Worm (Caenorhabditis elegans) whole organism, L2 larva: ENCODE data around the gene Y22D7AR.3.

ENCODE experiments used
- F13H6.1 ChIP-seq: sonication (generic microtip); optimal IDR thresholded peaks from 2 replicates; lab custom pipeline; 2016; ENCODE audit warnings: missing genetic modification characterization, missing compliant biosample characterization
- R02D3.7 ChIP-seq: fragments of 150-350 bp; optimal IDR thresholded peaks from 2 replicates; lab custom pipeline; 2014; ENCODE audit warnings: missing biosample characterization, missing genetic modification characterization
- Y55F3AM.14 ChIP-seq: fragments of 200-800 bp; sonication (Bioruptor generic); optimal IDR thresholded peaks from 2 replicates; lab custom pipeline; 2018; ENCODE audit warnings: mild to moderate bottlenecking, missing genetic modification characterization, missing compliant biosample characterization
- ZK546.5 ChIP-seq: sonication (generic microtip); optimal IDR thresholded peaks from 2 replicates; lab custom pipeline; 2017; ENCODE audit warnings: missing biosample characterization, missing genetic modification characterization
- alr-1 ChIP-seq: fragments of 150-350 bp; optimal IDR thresholded peaks from 2 replicates; lab custom pipeline; 2014; ENCODE audit warnings: missing biosample characterization, missing genetic modification characterization
- aly-2 ChIP-seq: fragments of 150-350 bp; optimal IDR thresholded peaks from 2 replicates; lab custom pipeline; 2014; ENCODE audit warnings: missing biosample characterization, missing genetic modification characterization
- ceh-82 ChIP-seq: fragments of 150-350 bp; optimal IDR thresholded peaks from 2 replicates; lab custom pipeline; 2014; ENCODE audit warnings: missing biosample characterization, missing genetic modification characterization
- crh-2 ChIP-seq: sonication (generic microtip); optimal IDR thresholded peaks from 2 replicates; lab custom pipeline; 2017; ENCODE audit warnings: missing biosample characterization, missing genetic modification characterization
- dmd-4 ChIP-seq: sonication (generic microtip); optimal IDR thresholded peaks from 2 replicates; lab custom pipeline; 2017; ENCODE audit warnings: missing biosample characterization, missing genetic modification characterization
- egl-27 ChIP-seq: sonication (generic microtip); optimal IDR thresholded peaks from 3 replicates; lab custom pipeline; 2017; ENCODE audit warnings: missing biosample characterization, missing genetic modification reagents, missing genetic modification characterization
- fos-1 ChIP-seq: fragments of 150-350 bp; optimal IDR thresholded peaks from 2 replicates; lab custom pipeline; 2014; ENCODE audit warnings: missing biosample characterization, missing genetic modification characterization
- lin-39 ChIP-seq: fragments of 150-350 bp; optimal IDR thresholded peaks from 2 replicates; lab custom pipeline; 2014; ENCODE audit warnings: missing biosample characterization, missing genetic modification reagents, missing genetic modification characterization
- mbf-1 ChIP-seq: sonication (generic microtip); optimal IDR thresholded peaks from 2 replicates; lab custom pipeline; 2017; ENCODE audit warnings: missing biosample characterization, missing genetic modification characterization
- mdl-1 ChIP-seq, 2 experiments: fragments of 150-350 bp in 1 of 2; sonication (generic microtip) in 1 of 2; optimal IDR thresholded peaks; 2 replicates each; lab custom pipeline; 2017; ENCODE audit warnings: missing biosample characterization in 2 of 2, missing genetic modification characterization in 2 of 2
- nhr-11 ChIP-seq: fragments of 150-350 bp; optimal IDR thresholded peaks from 2 replicates; lab custom pipeline; 2014; ENCODE audit warnings: missing biosample characterization, missing genetic modification characterization
- nhr-12 ChIP-seq: fragments of 150-350 bp; optimal IDR thresholded peaks from 2 replicates; lab custom pipeline; 2014; ENCODE audit warnings: missing biosample characterization, missing genetic modification characterization
- nhr-21 ChIP-seq: fragments of 150-350 bp; optimal IDR thresholded peaks from 2 replicates; lab custom pipeline; 2014; ENCODE audit warnings: missing biosample characterization, missing genetic modification characterization
- nhr-23 ChIP-seq: fragments of 150-350 bp; optimal IDR thresholded peaks from 2 replicates; lab custom pipeline; 2014; ENCODE audit warnings: missing biosample characterization, missing genetic modification reagents, missing genetic modification characterization
- nhr-237 ChIP-seq: fragments of 150-350 bp; optimal IDR thresholded peaks from 2 replicates; lab custom pipeline; 2014; ENCODE audit warnings: missing biosample characterization, missing genetic modification characterization
- nhr-25 ChIP-seq: fragments of 150-350 bp; sonication (generic microtip); optimal IDR thresholded peaks from 3 replicates; lab custom pipeline; 2014; ENCODE audit warnings: missing biosample characterization, missing genetic modification characterization
- nhr-6 ChIP-seq: fragments of 150-350 bp; optimal IDR thresholded peaks from 2 replicates; lab custom pipeline; 2014; ENCODE audit warnings: missing biosample characterization, missing genetic modification characterization
- nhr-77 ChIP-seq: fragments of 150-350 bp; optimal IDR thresholded peaks from 2 replicates; lab custom pipeline; 2014; ENCODE audit warnings: missing biosample characterization, missing genetic modification characterization
- peb-1 ChIP-seq: fragments of 150-350 bp; optimal IDR thresholded peaks from 2 replicates; lab custom pipeline; 2014; ENCODE audit warnings: missing biosample characterization, missing genetic modification characterization
- skn-1 ChIP-seq: sonication (generic microtip); optimal IDR thresholded peaks from 2 replicates; lab custom pipeline; 2017; ENCODE audit warnings: missing biosample characterization, missing genetic modification characterization
- sma-3 ChIP-seq: sonication (generic microtip); optimal IDR thresholded peaks from 2 replicates; lab custom pipeline; 2016; ENCODE audit warnings: missing genetic modification reagents, missing genetic modification characterization, missing compliant biosample characterization
- sma-9 ChIP-seq, 2 experiments: fragments of 150-350 bp in 1 of 2; sonication (generic microtip) in 1 of 2; optimal IDR thresholded peaks; 2 replicates each; lab custom pipeline; 2014 to 2016; ENCODE audit warnings: missing genetic modification characterization in 2 of 2, mild to moderate bottlenecking in 1 of 2, missing biosample characterization in 1 of 2, missing compliant biosample characterization in 1 of 2, missing genetic modification reagents in 1 of 2, moderate library complexity in 1 of 2
- snpc-4 ChIP-seq: fragments of 150-350 bp; optimal IDR thresholded peaks from 2 replicates; lab custom pipeline; 2014; ENCODE audit warnings: missing biosample characterization, missing genetic modification characterization
- unc-55 ChIP-seq: fragments of 150-350 bp; sonication (generic microtip); optimal IDR thresholded peaks from 3 replicates; lab custom pipeline; 2014; ENCODE audit warnings: missing biosample characterization, missing genetic modification reagents, missing genetic modification characterization
- unc-62 ChIP-seq: fragments of 150-350 bp; optimal IDR thresholded peaks from 2 replicates; lab custom pipeline; 2014; ENCODE audit warnings: missing biosample characterization, missing genetic modification reagents, missing genetic modification characterization

The Y22D7AR.3 gene

DNA sequence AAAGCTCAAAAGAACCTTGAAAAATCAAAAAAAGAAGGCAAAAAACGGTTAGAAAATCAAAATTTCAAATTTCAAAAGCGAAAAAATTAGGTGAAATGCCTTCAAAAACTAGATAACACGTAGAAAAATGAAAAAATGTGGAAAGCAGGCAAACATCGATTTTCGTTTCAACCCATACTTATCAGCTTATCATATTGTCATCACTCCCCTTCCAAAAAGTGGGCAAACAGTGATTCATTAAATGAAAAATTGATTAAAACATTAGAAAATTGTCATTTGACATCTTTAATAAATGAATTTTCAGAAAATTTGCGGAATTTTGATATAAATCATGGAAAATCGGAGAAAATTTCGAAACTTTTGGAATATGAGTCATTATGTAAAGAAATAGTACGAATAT, 4.6 kb downstream of the Y22D7AR.3 start:
- TF ChIP-seq crh-2 (tag; lab: Kevin White, UChicago) (peak; percentile 9), ceh-82 (no peak), skn-1 (tag; lab: Kevin White, UChicago) (peak; percentile 69), fos-1 (peak; percentile 99)
- TF ChIP-seq, all 48 proteins: peak for 3

DNA sequence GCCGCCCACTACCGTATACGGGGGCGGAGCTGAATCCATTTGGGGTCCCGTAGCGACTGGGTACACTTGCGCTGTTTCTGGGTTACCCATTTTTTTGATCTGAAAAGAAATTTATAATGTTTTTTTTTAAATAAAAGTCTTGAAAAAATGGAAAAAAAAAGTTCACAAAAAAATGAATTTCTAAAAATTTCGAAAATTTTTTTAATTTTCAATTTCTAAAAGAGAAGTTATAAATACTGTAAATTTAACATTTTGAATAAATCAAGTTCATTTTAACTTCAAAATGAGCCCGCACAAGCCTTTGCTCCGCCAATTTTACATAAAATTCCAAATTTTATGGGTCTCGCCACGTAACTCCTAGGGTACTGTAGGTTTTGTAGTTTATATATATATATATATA, 5.9 kb downstream of the Y22D7AR.3 start, which contains the start of gene Y22D7AL.15:
Y22D7AL.15 (minus strand) TSS at position 101 of the 400 bp plus-strand sequence.
- no peak for TF ChIP-seq unc-55 (GFP tag; lab: Kevin White, UChicago)
- TF ChIP-seq ZK546.5 (tag; lab: Kevin White, UChicago) = no peak
- no peak for TF ChIP-seq egl-27 (tag; lab: Kevin White, UChicago)
- TF ChIP-seq unc-62 (GFP tag; lab: Kevin White, UChicago) = no peak
- no peak for TF ChIP-seq nhr-21
- TF ChIP-seq ceh-82 = no peak
- no peak for TF ChIP-seq dmd-4
- TF ChIP-seq nhr-77 (tag; lab: Kevin White, UChicago) = no peak
- no peak for TF ChIP-seq snpc-4 (tag; lab: Kevin White, UChicago)
- no peak for TF ChIP-seq nhr-237 (tag; lab: Kevin White, UChicago)
- no peak for TF ChIP-seq skn-1 (tag; lab: Kevin White, UChicago)
- no peak for TF ChIP-seq aly-2 (tag; lab: Kevin White, UChicago)
- TF ChIP-seq crh-2 (tag; lab: Kevin White, UChicago) = no peak
- no peak for TF ChIP-seq mdl-1 (tag; optimal IDR thresholded peaks at IDR 0.05; lab: Kevin White, UChicago)
- no peak for TF ChIP-seq nhr-6
- TF ChIP-seq nhr-25 (tag; lab: Kevin White, UChicago) = no peak
- no peak for TF ChIP-seq sma-9 (GFP tag; optimal IDR thresholded peaks at IDR 0.05; lab: Kevin White, UChicago)
- no peak for TF ChIP-seq sma-9 (tag; optimal IDR thresholded peaks at IDR 0.05; lab: Kevin White, UChicago)

DNA sequence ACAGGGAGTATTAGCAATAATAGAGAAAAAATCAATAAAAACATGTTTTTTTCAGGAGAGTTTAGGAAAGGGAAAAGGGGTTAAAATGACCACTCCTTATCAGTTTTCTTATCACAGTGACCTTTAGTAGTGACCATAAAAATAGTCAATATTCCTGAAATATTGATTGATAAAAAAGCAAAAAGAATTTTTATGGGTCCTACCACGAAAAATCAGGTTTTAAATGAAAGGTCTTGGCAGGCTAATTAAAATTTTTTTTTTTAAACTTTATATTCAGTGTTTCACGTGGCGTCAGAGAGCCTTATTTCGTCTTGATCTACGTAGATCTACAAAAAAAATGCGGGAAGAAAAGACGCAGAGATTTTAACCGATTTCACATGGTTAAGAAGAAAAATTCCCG, 8.3 kb downstream of the Y22D7AR.3 start, which contains the start of gene cht-4:
cht-4 (minus strand) TSS at position 101 of the 400 bp plus-strand sequence.
- TF ChIP-seq sma-3 (GFP tag; lab: Kevin White, UChicago) (no peak), nhr-12 (no peak), nhr-23 (no peak), ZK546.5 (tag; lab: Kevin White, UChicago) (no peak), peb-1 (no peak)

DNA sequence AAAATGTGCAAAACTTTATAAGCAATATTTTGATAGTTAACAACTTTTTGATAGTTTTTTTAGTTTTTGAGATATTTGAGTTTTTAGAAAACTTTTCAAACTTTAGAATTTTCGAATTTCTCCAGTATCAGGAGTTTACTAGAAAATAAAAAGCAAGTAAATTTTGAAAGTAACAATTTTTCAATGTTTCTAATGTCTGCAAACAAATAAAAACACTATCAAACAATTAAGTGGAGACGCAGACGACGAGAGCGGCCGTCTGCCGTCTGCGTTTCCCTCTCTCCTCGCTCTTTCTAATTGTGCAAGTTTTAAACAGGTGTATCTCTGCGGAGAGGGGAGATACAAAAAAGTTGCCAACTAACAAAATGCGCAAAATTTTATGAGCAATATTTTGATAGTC, 12.7 kb downstream of the Y22D7AR.3 start:
- no peak for TF ChIP-seq unc-55 (GFP tag; lab: Kevin White, UChicago)
- no peak for TF ChIP-seq nhr-25 (tag; lab: Kevin White, UChicago)
- no peak for TF ChIP-seq unc-62 (GFP tag; lab: Kevin White, UChicago)
- no peak for TF ChIP-seq R02D3.7 (tag; lab: Kevin White, UChicago)
- TF ChIP-seq skn-1 (tag; lab: Kevin White, UChicago) = no peak
- TF ChIP-seq Y55F3AM.14 = no peak
- no peak for TF ChIP-seq alr-1 (tag; lab: Kevin White, UChicago)
- TF ChIP-seq nhr-6 = no peak

DNA sequence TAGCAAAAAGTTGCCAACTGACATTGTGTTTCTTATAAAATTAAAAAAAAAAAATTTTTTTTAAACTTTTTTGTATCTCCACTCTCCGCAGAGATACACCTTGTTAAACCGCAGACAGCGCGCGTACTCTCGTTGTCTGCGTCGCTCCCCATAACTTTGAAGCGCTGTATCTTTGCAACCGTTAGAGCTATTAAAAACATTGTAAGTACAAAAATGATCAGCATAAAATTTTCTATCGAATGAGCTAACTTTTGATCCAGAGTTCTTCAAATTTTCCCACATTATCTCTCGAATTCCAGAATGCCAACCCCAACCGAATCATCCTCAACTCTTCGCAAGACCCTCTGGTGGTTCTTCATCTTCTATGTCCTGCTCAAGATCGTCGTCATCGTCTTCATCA, 13.5 kb downstream of the Y22D7AR.3 start, which contains the start of gene Y22D7AL.1:
Y22D7AL.1 (plus strand) TSS at position 301 of the 400 bp plus-strand sequence.
- TF ChIP-seq nhr-23 = no peak
- no peak for TF ChIP-seq mbf-1
- no peak for TF ChIP-seq nhr-11 (tag; lab: Kevin White, UChicago)
- no peak for TF ChIP-seq egl-27 (tag; lab: Kevin White, UChicago)
- no peak for TF ChIP-seq unc-62 (GFP tag; lab: Kevin White, UChicago)
- TF ChIP-seq fos-1 = no peak
- no peak for TF ChIP-seq dmd-4
- no peak for TF ChIP-seq alr-1 (tag; lab: Kevin White, UChicago)
- TF ChIP-seq F13H6.1 (tag; lab: Kevin White, UChicago) = no peak
- no peak for TF ChIP-seq snpc-4 (tag; lab: Kevin White, UChicago)
- no peak for TF ChIP-seq nhr-25 (tag; lab: Kevin White, UChicago)
- TF ChIP-seq lin-39 (tag; lab: Kevin White, UChicago) = no peak

DNA sequence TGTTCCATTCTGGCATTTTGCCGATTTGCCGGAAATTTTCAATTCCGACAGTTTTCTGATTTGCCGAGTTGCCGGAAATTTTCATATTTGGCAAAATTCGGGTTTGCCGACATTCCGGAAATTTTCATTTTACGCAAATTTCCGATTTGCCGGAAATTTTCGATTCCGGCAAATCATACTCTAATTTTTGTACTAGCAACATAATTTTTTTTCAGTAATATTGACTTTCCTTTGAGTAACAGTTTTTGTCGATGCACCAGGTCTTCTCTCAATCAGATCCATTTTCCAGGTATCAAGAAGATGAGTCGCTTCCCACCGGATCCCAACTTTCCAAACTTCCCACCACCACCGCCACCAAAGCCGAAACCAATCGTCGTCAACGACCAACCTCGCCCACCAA, 24.5 kb downstream of the Y22D7AR.3 start, which contains the start of gene Y22D7AL.3:
Y22D7AL.3 (plus strand) TSS at position 301 of the 400 bp plus-strand sequence.
- TF ChIP-seq ceh-82 (no peak), F13H6.1 (tag; lab: Kevin White, UChicago) (no peak), peb-1 (no peak), Y55F3AM.14 (no peak), nhr-6 (no peak), sma-9 (GFP tag; optimal IDR thresholded peaks at IDR 0.05; lab: Kevin White, UChicago) (no peak), sma-9 (tag; optimal IDR thresholded peaks at IDR 0.05; lab: Kevin White, UChicago) (no peak), skn-1 (tag; lab: Kevin White, UChicago) (no peak), ZK546.5 (tag; lab: Kevin White, UChicago) (no peak)
